Worm (Caenorhabditis elegans): ENCODE measurements around the gene ubc-13.

DNA sequence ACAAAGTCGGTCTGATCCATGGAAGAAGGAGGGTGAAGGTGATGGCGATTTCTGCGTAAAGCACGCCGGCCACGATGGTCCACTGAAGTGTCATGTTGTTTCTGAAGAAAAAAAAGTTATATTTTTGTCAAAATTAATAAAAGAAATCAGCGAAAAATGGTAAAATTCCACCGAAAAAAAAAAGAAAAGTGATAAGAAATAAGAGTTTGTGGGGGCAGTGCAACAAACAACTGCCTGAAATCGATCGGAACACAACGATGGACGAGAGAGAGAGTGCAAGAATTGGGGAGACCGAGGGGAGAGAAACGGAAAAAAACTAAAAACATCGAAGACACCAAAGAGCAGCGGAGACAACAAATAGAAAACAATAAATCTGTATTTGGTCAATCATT lies 33.1 kb downstream of the ubc-13 start, which contains the start of gene Y54G2A.18:
- TF ChIP-seq hnd-1 (tag; optimal IDR thresholded peaks at IDR 0.05): no peak
- TF ChIP-seq B0310.2 (tag; optimal IDR thresholded peaks at IDR 0.05): no peak
- TF ChIP-seq pes-1 (GFP tag; IDR thresholded peaks at IDR 0.05): no peak
- TF ChIP-seq ceh-13 (GFP tag; optimal IDR thresholded peaks at IDR 0.05): no peak
- no peak for TF ChIP-seq tbx-11 (GFP tag; IDR thresholded peaks at IDR 0.05)
- TF ChIP-seq ama-1 (optimal IDR thresholded peaks at IDR 0.05): no peak
- TF ChIP-seq ceh-36 (tag; optimal IDR thresholded peaks at IDR 0.05): no peak
- TF ChIP-seq sea-1 (GFP tag; conservative IDR thresholded peaks at IDR 0.05): no peak
- no peak for TF ChIP-seq aly-1 (tag; optimal IDR thresholded peaks at IDR 0.05)
- TF ChIP-seq flt-1 (GFP tag; IDR thresholded peaks at IDR 0.05): no peak
- no peak for TF ChIP-seq hmbx-1 (tag; optimal IDR thresholded peaks at IDR 0.05)
- no peak for TF ChIP-seq scrt-1 (GFP tag; IDR thresholded peaks at IDR 0.05)
